Fruit fly (Drosophila melanogaster) whole organism, embryonic: Measurements from ENCODE around the gene beat-IIa.

Source experiments
- Atf-2 ChIP-seq: fragments of 200-800 bp; sonication (Bioruptor generic); optimal IDR thresholded peaks from 2 replicates; lab custom pipeline; 2016; ENCODE audit warnings: missing biosample characterization, missing genetic modification characterization
- B-H1 ChIP-seq: fragments of 200-800 bp; sonication (Bioruptor generic); IDR thresholded peaks from 3 replicates; pipeline ENCODE4 v1.3.6; 2022; ENCODE audit warnings: missing biosample characterization, missing genetic modification characterization
- CG10267 ChIP-seq: fragments of 200-800 bp; sonication (Bioruptor generic); optimal IDR thresholded peaks from 2 replicates; lab custom pipeline; 2018; ENCODE audit warnings: missing biosample characterization, mild to moderate bottlenecking, missing genetic modification characterization, moderate library complexity
- CG10543 ChIP-seq: fragments of 200-800 bp; sonication (Bioruptor generic); optimal IDR thresholded peaks from 3 replicates; lab custom pipeline; 2017; ENCODE audit warnings: missing biosample characterization, mild to moderate bottlenecking, missing genetic modification characterization, moderate library complexity
- CG11504 ChIP-seq: fragments of 200-800 bp; sonication (Bioruptor generic); optimal IDR thresholded peaks from 3 replicates; lab custom pipeline; 2019; ENCODE audit warnings: missing biosample characterization, mild to moderate bottlenecking, missing genetic modification characterization, moderate library complexity
- CG13775 ChIP-seq: fragments of 200-800 bp; sonication (Bioruptor generic); optimal IDR thresholded peaks from 3 replicates; lab custom pipeline; 2017; ENCODE audit warnings: missing biosample characterization, mild to moderate bottlenecking, missing genetic modification characterization
- CG17612 ChIP-seq: fragments of 200-800 bp; sonication (Bioruptor generic); IDR thresholded peaks from 2 replicates; pipeline ENCODE4 v1.3.6; 2022; ENCODE audit warnings: missing biosample characterization, missing genetic modification characterization
- CG1792 ChIP-seq: fragments of 200-800 bp; sonication (Bioruptor generic); optimal IDR thresholded peaks from 2 replicates; lab custom pipeline; 2016; ENCODE audit warnings: missing biosample characterization, missing genetic modification characterization
- CG18011 ChIP-seq: fragments of 200-800 bp; sonication (Bioruptor generic); optimal IDR thresholded peaks from 2 replicates; lab custom pipeline; 2017; ENCODE audit warnings: missing biosample characterization, missing genetic modification characterization, mild to moderate bottlenecking, moderate library complexity, missing genotype
- CG18262 ChIP-seq: fragments of 200-800 bp; optimal IDR thresholded peaks from 3 replicates; lab custom pipeline; 2019; ENCODE audit warnings: missing biosample characterization, mild to moderate bottlenecking, missing genetic modification characterization, moderate library complexity
- CG2116 ChIP-seq: fragments of 200-800 bp; sonication (Bioruptor generic); optimal IDR thresholded peaks from 3 replicates; lab custom pipeline; 2018; ENCODE audit warnings: missing biosample characterization, mild to moderate bottlenecking, missing genetic modification characterization
- CG2120 ChIP-seq: fragments of 200-800 bp; sonication (Bioruptor generic); optimal IDR thresholded peaks from 3 replicates; lab custom pipeline; 2016; ENCODE audit warnings: missing biosample characterization, missing genetic modification characterization
- CG31441 ChIP-seq: fragments of 200-800 bp; sonication (Bioruptor generic); IDR thresholded peaks from 2 replicates; pipeline ENCODE4 v1.3.6; 2022; ENCODE audit warnings: missing biosample characterization, missing genetic modification characterization
- CG33557 ChIP-seq: fragments of 200-800 bp; sonication (Bioruptor generic); optimal IDR thresholded peaks from 2 replicates; lab custom pipeline; 2019; ENCODE audit warnings: missing biosample characterization, mild to moderate bottlenecking, missing genetic modification characterization, moderate library complexity
- CG42726 ChIP-seq: fragments of 200-800 bp; sonication (Bioruptor generic); IDR thresholded peaks from 2 replicates; pipeline ENCODE4 v1.3.6; 2022; ENCODE audit warnings: missing biosample characterization, missing genetic modification characterization; ENCODE audit not compliant: partially characterized antibody
- CG5953 ChIP-seq: fragments of 200-800 bp; sonication (Bioruptor generic); IDR thresholded peaks from 2 replicates; pipeline ENCODE4 v1.3.6; 2022; ENCODE audit warnings: missing biosample characterization, missing genetic modification characterization
- CG7839 ChIP-seq: fragments of 200-800 bp; sonication (Bioruptor generic); optimal IDR thresholded peaks from 3 replicates; lab custom pipeline; 2018; ENCODE audit warnings: missing biosample characterization, mild to moderate bottlenecking, missing genetic modification characterization, moderate library complexity
- CG9215 ChIP-seq: fragments of 200-800 bp; sonication (Bioruptor generic); IDR thresholded peaks from 2 replicates; pipeline ENCODE4 v1.3.6; 2022; ENCODE audit warnings: missing biosample characterization, missing genetic modification characterization
- CG9437 ChIP-seq: fragments of 200-800 bp; sonication (Bioruptor generic); optimal IDR thresholded peaks from 2 replicates; lab custom pipeline; 2018; ENCODE audit warnings: missing biosample characterization, mild to moderate bottlenecking, missing genetic modification characterization
- CG9727 ChIP-seq: fragments of 200-800 bp; sonication (Bioruptor generic); optimal IDR thresholded peaks from 3 replicates; lab custom pipeline; 2017; ENCODE audit warnings: missing biosample characterization, mild to moderate bottlenecking, missing genetic modification characterization
- CG9876 ChIP-seq: fragments of 200-800 bp; sonication (Bioruptor generic); optimal IDR thresholded peaks from 2 replicates; lab custom pipeline; 2016; ENCODE audit warnings: missing biosample characterization, missing genetic modification characterization
- CG9932 ChIP-seq: fragments of 200-800 bp; sonication (Bioruptor generic); IDR thresholded peaks from 2 replicates; pipeline ENCODE4 v1.3.6; 2022; ENCODE audit warnings: missing biosample characterization, missing genetic modification characterization
- Elba2 ChIP-seq: fragments of 200-800 bp; sonication (Bioruptor generic); optimal IDR thresholded peaks from 3 replicates; lab custom pipeline; 2016; ENCODE audit warnings: missing biosample characterization, missing genetic modification characterization
- Hmr ChIP-seq: fragments of 200-800 bp; sonication (Bioruptor generic); optimal IDR thresholded peaks from 3 replicates; lab custom pipeline; 2017; ENCODE audit warnings: mild to moderate bottlenecking, missing biosample characterization, missing genetic modification reagents, missing genetic modification characterization
- Meics ChIP-seq: fragments of 200-800 bp; sonication (Bioruptor generic); optimal IDR thresholded peaks from 2 replicates; lab custom pipeline; 2017; ENCODE audit warnings: missing biosample characterization, mild to moderate bottlenecking, missing genetic modification characterization
- Mes4 ChIP-seq: fragments of 200-800 bp; sonication (Bioruptor generic); optimal IDR thresholded peaks from 2 replicates; lab custom pipeline; 2016; ENCODE audit warnings: missing biosample characterization, missing genetic modification characterization
- Pdp1 ChIP-seq, 2 experiments: fragments of 200-800 bp; sonication (Bioruptor generic); optimal IDR thresholded peaks; 3 replicates each; lab custom pipeline; 2016; ENCODE audit warnings: missing biosample characterization in 2 of 2, missing genetic modification characterization in 2 of 2, mild to moderate bottlenecking in 1 of 2, moderate library complexity in 1 of 2
- Ptx1 ChIP-seq: fragments of 200-800 bp; sonication (Bioruptor generic); IDR thresholded peaks from 2 replicates; pipeline ENCODE4 v1.3.6; 2022; ENCODE audit warnings: missing biosample characterization, missing genetic modification characterization
- Sox100B ChIP-seq: fragments of 200-800 bp; sonication (Bioruptor generic); optimal IDR thresholded peaks from 3 replicates; lab custom pipeline; 2018; ENCODE audit warnings: missing biosample characterization, mild to moderate bottlenecking, missing genetic modification characterization
- Sox102F ChIP-seq: fragments of 200-800 bp; sonication (Bioruptor generic); optimal IDR thresholded peaks from 2 replicates; lab custom pipeline; 2018; ENCODE audit warnings: missing biosample characterization, mild to moderate bottlenecking, missing genetic modification characterization, moderate library complexity
- Xrp1 ChIP-seq: fragments of 200-800 bp; sonication (Bioruptor generic); IDR thresholded peaks from 2 replicates; pipeline ENCODE4 v1.3.6; 2022; ENCODE audit warnings: missing biosample characterization, missing genetic modification characterization
- crp ChIP-seq, 2 experiments: fragments of 200-800 bp; sonication (Bioruptor generic); optimal IDR thresholded peaks; 2 replicates in 1 of 2; 3 replicates in 1 of 2; lab custom pipeline; 2017; ENCODE audit warnings: missing biosample characterization in 2 of 2, missing genetic modification characterization in 2 of 2, mild to moderate bottlenecking in 1 of 2, moderate library complexity in 1 of 2
- fd96Cb ChIP-seq: fragments of 200-800 bp; sonication (Bioruptor generic); optimal IDR thresholded peaks from 2 replicates; lab custom pipeline; 2018; ENCODE audit warnings: missing biosample characterization, mild to moderate bottlenecking, missing genetic modification characterization, moderate library complexity
- fru ChIP-seq: fragments of >200 bp; optimal IDR thresholded peaks from 2 replicates; lab custom pipeline; 2017
- grau ChIP-seq: fragments of 200-800 bp; optimal IDR thresholded peaks from 3 replicates; lab custom pipeline; 2019; ENCODE audit warnings: missing biosample characterization, mild to moderate bottlenecking, missing genetic modification characterization, moderate library complexity
- gro ChIP-seq: fragments of 200-800 bp; sonication (Bioruptor generic); optimal IDR thresholded peaks from 2 replicates; lab custom pipeline; 2016; ENCODE audit warnings: missing biosample characterization, missing genetic modification characterization
- knrl ChIP-seq: fragments of 200-800 bp; sonication (Bioruptor generic); IDR thresholded peaks from 3 replicates; pipeline ENCODE4 v1.3.6; 2022; ENCODE audit warnings: missing biosample characterization, missing genetic modification characterization; ENCODE audit not compliant: partially characterized antibody
- lilli ChIP-seq: fragments of 200-800 bp; sonication (Bioruptor generic); optimal IDR thresholded peaks from 3 replicates; lab custom pipeline; 2016; ENCODE audit warnings: missing biosample characterization, missing genetic modification characterization
- lola ChIP-seq, 3 experiments: fragments of >200 bp in 2 of 3; fragments of 200-800 bp in 1 of 3; sonication (Bioruptor generic) in 1 of 3; optimal IDR thresholded peaks; 2 replicates each; lab custom pipeline; 2017 to 2019; ENCODE audit warnings: missing biosample characterization in 3 of 3, missing genetic modification characterization in 3 of 3, mild to moderate bottlenecking in 1 of 3, moderate library complexity in 1 of 3
- mld ChIP-seq: fragments of 200-800 bp; sonication (Bioruptor generic); IDR thresholded peaks from 3 replicates; pipeline ENCODE4 v1.3.6; 2022; ENCODE audit warnings: missing biosample characterization, missing genetic modification characterization; ENCODE audit not compliant: partially characterized antibody
- pan ChIP-seq, 4 experiments: fragments of >200 bp in 3 of 4; fragments of 200-800 bp in 1 of 4; sonication (Bioruptor generic) in 1 of 4; optimal IDR thresholded peaks in 3 of 4; IDR thresholded peaks in 1 of 4; 2 replicates each; pipeline versions ENCODE4 v1.3.6 to Lab custom; 2017 to 2022; ENCODE audit warnings: missing biosample characterization in 2 of 4, missing genetic modification characterization in 2 of 4, mixed read lengths in 1 of 4
- repo ChIP-seq: fragments of 200-800 bp; sonication (Bioruptor generic); optimal IDR thresholded peaks from 2 replicates; lab custom pipeline; 2016; ENCODE audit warnings: missing biosample characterization, missing genetic modification characterization
- ro ChIP-seq: fragments of 200-800 bp; sonication (Bioruptor generic); IDR thresholded peaks from 2 replicates; pipeline ENCODE4 v1.3.6; 2022; ENCODE audit warnings: missing biosample characterization, missing genetic modification characterization
- sd ChIP-seq: fragments of 200-800 bp; sonication (Bioruptor generic); optimal IDR thresholded peaks from 3 replicates; lab custom pipeline; 2018; ENCODE audit warnings: missing biosample characterization, mild to moderate bottlenecking, missing genetic modification characterization, moderate library complexity
- slou ChIP-seq: fragments of 200-800 bp; sonication (Bioruptor generic); optimal IDR thresholded peaks from 3 replicates; lab custom pipeline; 2016; ENCODE audit warnings: missing biosample characterization, missing genetic modification characterization
- stc ChIP-seq: fragments of 200-800 bp; sonication (Bioruptor generic); IDR thresholded peaks from 2 replicates; pipeline ENCODE4 v1.3.6; 2022; ENCODE audit warnings: missing biosample characterization, missing genetic modification characterization
- twi ChIP-seq: fragments of 200-800 bp; optimal IDR thresholded peaks from 2 replicates; lab custom pipeline; 2019; ENCODE audit warnings: missing biosample characterization, mild to moderate bottlenecking, missing genetic modification characterization, moderate library complexity

beat-IIa gene

DNA sequence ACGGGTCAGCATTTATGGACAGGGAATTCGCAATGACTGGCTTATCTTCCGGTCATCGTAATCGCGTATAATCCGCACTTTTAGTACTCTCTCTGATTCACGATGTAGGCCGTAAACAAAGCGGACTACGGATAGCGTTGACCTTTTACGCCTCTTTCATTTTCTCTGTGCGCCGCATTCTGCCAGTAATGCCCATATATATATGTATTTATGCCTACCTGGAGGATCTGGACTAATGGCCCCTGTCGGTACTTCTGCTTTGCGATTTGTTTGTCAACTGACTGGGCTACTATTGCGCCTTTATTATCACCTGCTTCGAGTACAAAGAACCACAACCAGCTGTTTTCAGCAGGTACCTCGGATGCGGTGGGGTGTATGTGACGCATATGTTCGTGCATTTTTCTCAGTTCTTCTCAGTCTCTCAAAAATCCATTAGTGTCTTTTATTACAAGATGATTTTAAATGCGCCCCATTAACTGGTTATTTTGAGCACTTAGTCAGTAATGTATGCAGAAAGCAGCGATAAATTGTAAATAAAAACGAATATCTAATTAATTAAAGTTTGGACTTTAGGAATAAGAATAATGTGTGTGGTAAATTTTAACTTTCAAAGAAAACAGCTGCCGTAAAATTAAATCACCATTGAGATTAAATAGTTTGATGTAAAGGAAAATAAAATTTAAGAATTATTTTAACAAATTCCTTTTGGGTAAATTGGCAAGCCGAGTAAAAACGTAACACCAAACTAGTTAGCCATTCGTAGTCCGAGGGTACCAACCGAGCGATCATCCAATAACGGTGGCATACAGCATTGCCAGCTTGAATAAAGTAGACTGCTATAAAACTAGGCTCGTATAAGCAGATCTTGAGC is 28.6 kb upstream of the beat-IIa start, which contains the start of gene CREG (continued):
- TF ChIP-seq grau (peak; percentile 40), CG2116 (peak; percentile 11), gro (GFP tag; lab: Kevin White, UChicago) (no peak), slou (GFP tag; lab: Kevin White, UChicago) (no peak), Hmr (GFP tag; lab: Kevin White, UChicago) (peak; percentile 5), lilli (GFP tag; lab: Kevin White, UChicago) (peak; percentile 17), CG42726 (GFP tag; lab: Robert Waterston, UW) (no peak), CG5953 (GFP tag; lab: Robert Waterston, UW) (no peak), CG1792 (no peak), B-H1 (GFP tag; lab: Robert Waterston, UW) (no peak), CG13775 (GFP tag; lab: Kevin White, UChicago) (peak; percentile 58), fd96Cb (tag; lab: Kevin White, UChicago) (peak; percentile 13), CG18011 (GFP tag; lab: Kevin White, UChicago) (peak; percentile 92), knrl (GFP tag; lab: Robert Waterston, UW) (no peak), Ptx1 (GFP tag; lab: Robert Waterston, UW) (0 out of 2 replicates have a peak, but pooled peaks have one; percentile 31), CG18262 (tag; lab: Kevin White, UChicago) (peak; percentile 47), fru (no peak), Meics (peak; percentile 25), CG2120 (GFP tag; lab: Kevin White, UChicago) (peak; percentile 34), CG9727 (GFP tag; lab: Kevin White, UChicago) (peak; percentile 59), mld (GFP tag; lab: Robert Waterston, UW) (no peak), Xrp1 (GFP tag; lab: Robert Waterston, UW) (peak; percentile 24; the same call in 1 of the 2 replicates), CG9876 (no peak), ro (GFP tag; lab: Robert Waterston, UW) (no peak), CG10267 (tag; lab: Kevin White, UChicago) (peak; percentile 20), CG11504 (tag; lab: Kevin White, UChicago) (peak; percentile 49), stc (GFP tag; lab: Robert Waterston, UW) (no peak), Mes4 (GFP tag; lab: Kevin White, UChicago) (no peak), Sox102F (GFP tag; lab: Kevin White, UChicago) (peak; percentile 24), Elba2 (GFP tag; lab: Kevin White, UChicago) (peak; percentile 58), lola (GFP tag; optimal IDR thresholded peaks at IDR 0.05; lab: Kevin White, UChicago) (peak in 1 of 3 experiments; percentile 57), Pdp1 (GFP tag; optimal IDR thresholded peaks at IDR 0.05; lab: Kevin White, UChicago) (no peak), CG9215 (GFP tag; lab: Robert Waterston, UW) (peak; percentile 91), CG10543 (peak; percentile 17), Sox100B (GFP tag; lab: Kevin White, UChicago) (peak; percentile 52), crp (GFP tag; optimal IDR thresholded peaks at IDR 0.05; lab: Kevin White, UChicago) (peak in 1 of 2 experiments; percentile 70), CG31441 (peak; percentile 36; the same call in 1 of the 2 replicates), CG9932 (GFP tag; lab: Robert Waterston, UW) (0 out of 2 replicates have a peak, but pooled peaks have one; percentile 11), CG33557 (GFP tag; lab: Kevin White, UChicago) (peak; percentile 9), sd (tag; lab: Kevin White, UChicago) (no peak), twi (tag; lab: Kevin White, UChicago) (peak; percentile 52), Atf-2 (GFP tag; lab: Kevin White, UChicago) (no peak), CG7839 (tag; lab: Kevin White, UChicago) (peak; percentile 28), CG17612 (GFP tag; lab: Robert Waterston, UW) (no peak), repo (GFP tag; lab: Kevin White, UChicago) (no peak), pan (optimal IDR thresholded peaks at IDR 0.05; lab: Kevin White, UChicago) (peak in 1 of 2 experiments; percentile 64), pan (GFP tag; optimal IDR thresholded peaks at IDR 0.05 in 1 of 2, IDR thresholded peaks at IDR 0.05 in 1 of 2) (peak in 1 of 2 experiments; percentile 77), CG9437 (GFP tag; lab: Kevin White, UChicago) (peak; percentile 47)
